Fruit fly (Drosophila melanogaster) S2 (cell line): ENCODE data around the gene CG31802.

Source experiments
- CG8478 ChIP-seq: fragments of >200 bp; optimal IDR thresholded peaks from 2 replicates; lab custom pipeline; 2018
- CTCF ChIP-seq, 2 experiments: fragments of >200 bp; optimal IDR thresholded peaks; 2 replicates each; lab custom pipeline; 2018

- TF ChIP-seq CG8478 (lab: Kevin White, UChicago), result no peak
- TF ChIP-seq CTCF (optimal IDR thresholded peaks at IDR 0.05; lab: Kevin White, UChicago), result no peak
Observed at dm6 chr2L:18209137-18209536, at the start of gene CG31802.
